Worm (Caenorhabditis elegans) whole organism, mixed stage, embryonic: ENCODE measurements around the gene nhr-251.

Experiments
- blmp-1 ChIP-seq: fragments of 150-350 bp; optimal IDR thresholded peaks from 2 replicates; lab custom pipeline; 2014; ENCODE audit warnings: missing biosample characterization, missing genetic modification characterization
- ces-1 ChIP-seq: fragments of 150-350 bp; optimal IDR thresholded peaks from 2 replicates; lab custom pipeline; 2014; ENCODE audit warnings: missing biosample characterization, missing genetic modification reagents, missing genetic modification characterization
- elt-3 ChIP-seq: fragments of 150-350 bp; optimal IDR thresholded peaks from 2 replicates; lab custom pipeline; 2014; ENCODE audit warnings: missing biosample characterization, missing genetic modification characterization
- lin-13 ChIP-seq: fragments of 150-350 bp; optimal IDR thresholded peaks from 2 replicates; lab custom pipeline; 2014; ENCODE audit warnings: missing biosample characterization, missing genetic modification characterization
- lsy-2 ChIP-seq: fragments of 150-350 bp; optimal IDR thresholded peaks from 2 replicates; lab custom pipeline; 2014; ENCODE audit warnings: missing biosample characterization, missing genetic modification characterization
- nhr-12 ChIP-seq: fragments of 150-350 bp; optimal IDR thresholded peaks from 2 replicates; lab custom pipeline; 2014; ENCODE audit warnings: missing biosample characterization, missing genetic modification characterization
- nhr-237 ChIP-seq: fragments of 150-350 bp; optimal IDR thresholded peaks from 2 replicates; lab custom pipeline; 2014; ENCODE audit warnings: missing biosample characterization, missing genetic modification characterization
- nhr-28 ChIP-seq: fragments of 150-350 bp; optimal IDR thresholded peaks from 2 replicates; lab custom pipeline; 2014; ENCODE audit warnings: missing biosample characterization, missing genetic modification characterization
- nhr-76 ChIP-seq: sonication (generic microtip); optimal IDR thresholded peaks from 2 replicates; lab custom pipeline; 2017; ENCODE audit warnings: missing biosample characterization, missing genetic modification characterization
- pha-4 ChIP-seq: fragments of 150-350 bp; optimal IDR thresholded peaks from 2 replicates; lab custom pipeline; 2018; ENCODE audit warnings: missing biosample characterization, missing genetic modification reagents, missing genetic modification characterization
- snpc-4 ChIP-seq: fragments of 150-350 bp; optimal IDR thresholded peaks from 2 replicates; lab custom pipeline; 2014; ENCODE audit warnings: missing biosample characterization, missing genetic modification characterization
- unc-62 ChIP-seq: fragments of 150-350 bp; optimal IDR thresholded peaks from 2 replicates; lab custom pipeline; 2014; ENCODE audit warnings: missing biosample characterization, missing genetic modification reagents, missing genetic modification characterization
- ztf-11 ChIP-seq: fragments of 150-350 bp; optimal IDR thresholded peaks from 2 replicates; lab custom pipeline; 2014; ENCODE audit warnings: missing biosample characterization, missing genetic modification characterization

DNA sequence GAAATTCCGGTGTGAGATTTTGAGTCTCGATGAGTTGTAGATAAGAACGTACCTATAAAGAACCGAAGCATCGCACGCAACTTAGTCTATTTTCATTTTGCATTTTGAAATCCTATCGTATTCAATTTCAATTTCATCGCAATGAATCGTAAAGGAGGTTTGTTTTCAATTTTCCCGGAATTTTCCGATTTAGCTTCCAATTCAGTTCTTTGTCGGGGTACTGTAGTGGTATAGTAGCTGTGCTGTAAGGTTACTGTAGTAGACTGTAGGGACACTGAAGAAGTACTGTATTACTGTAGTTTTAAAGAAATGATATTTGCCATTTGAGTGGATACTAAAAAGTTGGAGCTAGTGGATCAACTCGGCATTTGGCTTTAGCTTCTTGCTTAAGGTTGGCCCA is 548 bp upstream of the nhr-251 start:
- TF ChIP-seq blmp-1 (tag; lab: Kevin White, UChicago) (no peak), unc-62 (no peak), ztf-11 (tag; lab: Kevin White, UChicago) (no peak), nhr-28 (no peak), snpc-4 (tag; lab: Kevin White, UChicago) (no peak), nhr-12 (tag; lab: Kevin White, UChicago) (no peak), lin-13 (no peak), nhr-237 (tag; lab: Kevin White, UChicago) (no peak), pha-4 (tag; lab: Kevin White, UChicago) (no peak), nhr-76 (tag; lab: Kevin White, UChicago) (no peak), ces-1 (GFP tag; lab: Kevin White, UChicago) (no peak), lsy-2 (tag; lab: Kevin White, UChicago) (no peak), elt-3 (tag; lab: Kevin White, UChicago) (no peak)
